Worm (Caenorhabditis elegans): ENCODE data around the gene Y17G9B.5.
A peak's percentile ranks its signal among the peaks of the same experiment; 100 is the strongest.
"Not testable (repeated sequence)": the region's sequence is repeated elsewhere in the genome, so short reads cannot be mapped to it uniquely, and the experiment has no call there.

Y17G9B.5 gene

DNA sequence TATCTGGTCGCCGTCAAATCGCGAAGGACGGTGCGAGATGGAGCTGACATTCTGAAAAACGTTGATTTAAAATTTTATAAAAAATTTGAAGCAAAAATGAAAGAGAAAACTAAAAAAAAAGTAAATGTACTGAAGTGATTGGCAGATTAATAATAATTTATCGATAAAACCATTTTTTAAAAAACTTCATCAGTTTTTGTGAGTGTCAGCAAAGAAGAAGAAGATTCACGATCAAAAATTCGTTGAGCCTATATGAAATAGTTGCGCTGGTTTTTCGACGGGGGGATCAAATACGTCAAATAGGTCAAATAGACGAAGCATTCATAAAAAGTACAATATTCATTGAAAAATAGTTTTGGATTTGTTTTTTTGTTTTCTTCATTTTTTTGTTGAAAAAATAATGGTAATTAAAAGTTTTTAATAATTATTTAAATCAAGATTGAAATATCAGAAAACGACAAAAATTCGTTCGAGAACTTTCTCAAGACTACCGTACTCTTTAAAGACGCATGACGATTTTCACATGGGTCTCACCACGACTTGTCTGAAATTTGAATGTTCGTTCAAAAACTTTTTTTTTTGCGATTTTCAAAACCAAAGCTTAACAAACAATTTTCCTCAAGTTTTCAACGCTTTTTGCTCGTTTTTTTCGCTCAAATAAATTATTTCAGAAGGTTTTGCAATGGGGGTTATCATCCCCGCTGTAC, 10.5 kb downstream of the Y17G9B.5 start, which contains the start of the genes memi-1 and cyp-31A3 (continued):
- TF ChIP-seq mcd-1 (GFP tag; IDR thresholded peaks at IDR 0.05) (peak; percentile 67; the same call in 1 of the 2 replicates), madf-6 (GFP tag; IDR thresholded peaks at IDR 0.05) (peak; percentile 96), efl-1 (GFP tag; optimal IDR thresholded peaks at IDR 0.05) (peak; percentile 32), hrde-1 (tag; optimal IDR thresholded peaks at IDR 0.05; ENCODE audit: borderline replicate concordance) (no peak), snpc-1.1 (tag; optimal IDR thresholded peaks at IDR 0.05; ENCODE audit: insufficient read depth) (peak; percentile 46), ztf-3 (GFP tag; optimal IDR thresholded peaks at IDR 0.05) (no peak), egrh-3 (GFP tag; IDR thresholded peaks at IDR 0.05) (no peak), lir-1 (GFP tag; conservative IDR thresholded peaks at IDR 0.05) (no peak), B0261.1 (tag; optimal IDR thresholded peaks at IDR 0.05) (no peak), dox-1 (GFP tag; IDR thresholded peaks at IDR 0.05) (no peak), ceh-40 (GFP tag; IDR thresholded peaks at IDR 0.05) (no peak), gei-17 (GFP tag; optimal IDR thresholded peaks at IDR 0.05) (no peak), ceh-91 (GFP tag; IDR thresholded peaks at IDR 0.05) (peak; percentile 77), pha-4 (tag; optimal IDR thresholded peaks at IDR 0.05) (no peak), ztf-28 (GFP tag; IDR thresholded peaks at IDR 0.05) (no peak), snpc-4 (GFP tag; optimal IDR thresholded peaks at IDR 0.05) (peak; percentile 37), snpc-4 (tag; optimal IDR thresholded peaks at IDR 0.05) (peak; percentile 8 to 80 (median 58)), him-1 (tag; optimal IDR thresholded peaks at IDR 0.05) (no peak), pbrm-1 (GFP tag; IDR thresholded peaks at IDR 0.05) (peak; percentile 44; the same call in 1 of the 2 replicates), hlh-26 (GFP tag; conservative IDR thresholded peaks at IDR 0.05) (no peak), C06A6.2 (GFP tag; conservative IDR thresholded peaks at IDR 0.05) (no peak), D2030.7 (GFP tag; IDR thresholded peaks at IDR 0.05) (peak; percentile 82), attf-3 (GFP tag; conservative IDR thresholded peaks at IDR 0.05) (no peak), rec-8 (tag; optimal IDR thresholded peaks at IDR 0.05) (no peak), nfyb-1 (GFP tag; IDR thresholded peaks at IDR 0.05) (no peak), F52B5.7 (tag; optimal IDR thresholded peaks at IDR 0.05) (no peak)

DNA sequence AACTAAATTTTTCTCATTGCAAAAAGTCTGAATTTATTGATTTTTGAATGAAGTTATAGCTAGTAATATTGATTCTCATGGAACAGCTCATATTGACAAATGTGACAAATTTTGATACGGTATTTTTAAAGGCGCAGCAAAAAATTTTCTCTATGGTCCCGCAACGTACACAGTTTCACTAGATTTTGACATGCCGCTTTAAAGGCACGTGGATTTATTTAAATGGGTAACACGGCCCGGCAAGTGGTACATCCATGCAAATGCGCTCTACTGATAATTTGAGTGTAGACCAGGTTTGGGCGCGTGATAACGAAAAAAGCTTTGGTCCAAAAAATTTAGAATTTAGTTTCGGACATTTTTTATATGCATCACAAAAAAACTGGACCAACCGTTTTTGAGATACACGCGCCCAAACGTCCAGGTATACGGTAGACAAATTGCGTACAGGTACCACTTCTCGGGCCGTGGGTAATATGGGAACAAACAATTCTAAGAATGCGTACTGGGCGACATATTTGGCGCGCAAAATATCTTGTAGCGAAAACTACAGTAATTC, 13.0 kb downstream of the Y17G9B.5 start:
- TF ChIP-seq xnd-1 (tag; optimal IDR thresholded peaks at IDR 0.05) (peak; percentile 17), madf-6 (GFP tag; IDR thresholded peaks at IDR 0.05) (peak; percentile 75), lsl-1 (GFP tag; optimal IDR thresholded peaks at IDR 0.05) (peak; percentile 52), F33H1.4 (GFP tag; IDR thresholded peaks at IDR 0.05) (peak; percentile 49), hmg-1.2 (GFP tag; IDR thresholded peaks at IDR 0.05) (peak; percentile 26; the same call in 1 of the 2 replicates), mcd-1 (GFP tag; IDR thresholded peaks at IDR 0.05) (peak; percentile 70), snpc-4 (tag; optimal IDR thresholded peaks at IDR 0.05) (peak in 1 of 4 experiments; percentile 39)
- TF ChIP-seq snpc-4 (GFP tag; optimal IDR thresholded peaks at IDR 0.05): not testable (repeated sequence)

DNA sequence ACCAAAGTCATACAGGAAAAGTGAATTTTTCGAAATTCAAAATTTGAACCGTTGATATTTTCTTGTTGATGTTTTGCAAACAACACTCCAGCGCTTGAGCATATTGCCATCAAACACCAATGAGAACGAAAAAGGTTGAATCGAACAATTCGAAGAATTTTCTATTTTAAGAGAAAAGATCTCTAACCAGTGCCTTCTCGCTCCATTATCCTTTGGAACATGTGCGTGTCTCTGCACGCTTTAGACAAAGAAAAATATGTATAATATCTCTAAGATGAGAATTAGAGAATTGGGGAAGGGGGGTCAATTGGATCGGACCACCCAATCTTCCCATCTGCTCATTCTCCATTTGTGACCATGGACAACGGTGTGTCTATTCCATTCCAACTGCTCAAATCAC, 13.8 kb downstream of the Y17G9B.5 start, which contains the start of gene Y17G9B.2:
Gene Y17G9B.2 (plus strand): TSS at position 301 of the 400 bp plus-strand sequence.
- TF ChIP-seq F23B12.7 (tag; optimal IDR thresholded peaks at IDR 0.05; ENCODE audit: insufficient read depth): no peak

DNA sequence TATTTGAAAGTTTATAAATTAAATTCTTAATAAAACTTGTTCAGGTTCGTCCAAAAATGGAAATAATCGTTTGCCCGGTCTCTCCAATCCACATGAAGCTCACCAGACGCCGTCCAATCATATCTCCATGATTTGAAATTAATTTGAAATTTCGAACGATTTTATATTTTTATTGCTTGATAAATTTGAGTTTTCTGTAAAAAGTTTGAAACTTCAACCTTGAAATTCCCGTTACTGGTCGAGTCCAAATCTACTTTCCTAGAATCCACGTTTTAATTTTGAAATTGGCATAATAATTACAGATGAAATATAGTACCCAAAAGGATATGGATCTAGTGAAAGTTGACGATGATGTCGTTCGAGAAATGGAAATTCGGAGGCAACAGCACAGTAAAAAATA, 14.4 kb downstream of the Y17G9B.5 start, which contains the start of gene npp-26:
Gene npp-26 (plus strand): TSS at position 301 of the 400 bp plus-strand sequence.
- TF ChIP-seq xnd-1 (tag; optimal IDR thresholded peaks at IDR 0.05) (no peak), lin-26 (GFP tag; IDR thresholded peaks at IDR 0.05) (no peak), repo-1 (tag; optimal IDR thresholded peaks at IDR 0.05) (no peak), athp-1 (tag; optimal IDR thresholded peaks at IDR 0.05) (no peak), F57A8.1 (GFP tag; optimal IDR thresholded peaks at IDR 0.05) (no peak), nfya-1 (tag; optimal IDR thresholded peaks at IDR 0.05; ENCODE audit: borderline replicate concordance, insufficient read depth) (no peak), K12H6.12 (tag; optimal IDR thresholded peaks at IDR 0.05) (no peak), egl-44 (GFP tag; IDR thresholded peaks at IDR 0.05) (no peak), attf-6 (GFP tag; IDR thresholded peaks at IDR 0.05) (no peak), F33H1.4 (GFP tag; IDR thresholded peaks at IDR 0.05) (no peak), ceh-40 (GFP tag; IDR thresholded peaks at IDR 0.05) (no peak), nfya-2 (GFP tag; IDR thresholded peaks at IDR 0.05) (no peak), hmg-20 (GFP tag; IDR thresholded peaks at IDR 0.05) (no peak), hlh-26 (GFP tag; conservative IDR thresholded peaks at IDR 0.05) (no peak), ekl-4 (GFP tag; IDR thresholded peaks at IDR 0.05) (no peak)

Measured in whole organism, young adult.